Worm (Caenorhabditis elegans): ENCODE data around the gene C16A11.2.

ce11 chrII:4291799-4292198 is 53.8 kb downstream of the C16A11.2 start:
- TF ChIP-seq lin-54 (GFP tag; optimal IDR thresholded peaks at IDR 0.05) (no peak), rec-8 (tag; optimal IDR thresholded peaks at IDR 0.05) (no peak), lin-35 (GFP tag; optimal IDR thresholded peaks at IDR 0.05) (no peak), unc-62 (GFP tag; optimal IDR thresholded peaks at IDR 0.05) (no peak), dpl-1 (GFP tag; optimal IDR thresholded peaks at IDR 0.05) (no peak), efl-1 (GFP tag; optimal IDR thresholded peaks at IDR 0.05) (no peak), ama-1 (optimal IDR thresholded peaks at IDR 0.05) (no peak), ama-1 (GFP tag; optimal IDR thresholded peaks at IDR 0.05) (no peak)

All from whole organism, young adult.